Fruit fly (Drosophila melanogaster): ENCODE data around the gene KP78a.

The KP78a gene

DNA sequence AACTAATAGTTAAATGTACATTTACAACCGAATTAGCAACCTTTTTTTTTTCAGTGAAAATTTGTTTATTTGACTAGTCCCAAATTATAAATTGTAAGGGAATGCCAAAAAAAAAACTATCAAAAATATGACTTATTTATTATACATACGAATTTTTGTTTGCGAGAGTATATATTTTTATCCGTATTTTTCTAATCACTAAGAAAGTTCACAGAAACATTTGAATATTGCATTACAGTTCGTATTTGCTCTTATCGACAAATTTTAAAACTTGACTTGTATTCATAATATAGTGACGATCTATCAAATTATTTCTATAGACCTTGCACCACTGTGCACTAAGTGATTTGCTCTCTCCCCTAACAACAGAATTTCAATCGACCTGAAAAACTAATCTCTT lies 1.7 kb downstream of the KP78a start:
- no peak for TF ChIP-seq CG17801 (GFP tag; optimal IDR thresholded peaks at IDR 0.05; ENCODE audit: partially characterized antibody)

DNA sequence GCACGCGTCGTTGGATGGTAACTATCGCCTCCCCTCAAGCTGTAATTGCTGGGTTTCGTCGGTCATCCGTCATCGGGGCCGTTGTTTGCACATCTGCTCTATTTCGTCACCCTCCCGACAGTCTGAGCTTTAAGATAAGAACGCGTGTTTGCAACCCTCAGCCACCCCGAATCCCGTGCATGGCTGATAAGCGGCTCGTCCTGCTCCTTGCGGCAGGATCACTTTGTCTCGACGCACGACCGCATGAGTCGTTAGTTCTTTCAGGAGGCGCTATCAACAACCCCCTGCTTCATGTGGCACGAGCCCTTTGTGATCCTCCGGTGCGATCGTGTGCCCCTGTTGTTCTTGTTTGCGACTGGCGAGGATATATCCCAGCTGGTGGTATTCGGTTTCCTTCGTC lies 2.2 kb downstream of the KP78a start:
- TF ChIP-seq CG17801 (GFP tag; optimal IDR thresholded peaks at IDR 0.05; ENCODE audit: partially characterized antibody), result no peak

DNA sequence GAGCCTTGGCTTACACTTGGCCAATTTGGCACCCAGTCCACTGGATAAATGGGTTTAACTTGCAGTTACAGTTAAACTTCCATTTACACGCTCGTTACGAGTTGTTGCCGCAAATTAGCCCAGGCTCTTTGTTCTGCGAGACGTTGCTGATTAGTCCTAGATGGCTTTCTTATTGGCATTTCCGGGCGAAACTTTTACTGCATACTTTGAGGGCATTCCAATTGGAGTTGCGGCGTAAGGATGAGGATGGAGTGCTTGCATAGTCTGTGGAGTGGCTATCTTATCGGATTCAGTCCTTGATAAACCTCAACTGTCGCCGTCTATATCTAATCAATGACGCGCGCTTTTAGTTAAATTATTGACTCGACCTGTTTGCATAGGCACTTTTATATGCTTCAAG lies 8.0 kb downstream of the KP78a start:
- no peak for TF ChIP-seq CG17801 (GFP tag; optimal IDR thresholded peaks at IDR 0.05; ENCODE audit: partially characterized antibody)

DNA sequence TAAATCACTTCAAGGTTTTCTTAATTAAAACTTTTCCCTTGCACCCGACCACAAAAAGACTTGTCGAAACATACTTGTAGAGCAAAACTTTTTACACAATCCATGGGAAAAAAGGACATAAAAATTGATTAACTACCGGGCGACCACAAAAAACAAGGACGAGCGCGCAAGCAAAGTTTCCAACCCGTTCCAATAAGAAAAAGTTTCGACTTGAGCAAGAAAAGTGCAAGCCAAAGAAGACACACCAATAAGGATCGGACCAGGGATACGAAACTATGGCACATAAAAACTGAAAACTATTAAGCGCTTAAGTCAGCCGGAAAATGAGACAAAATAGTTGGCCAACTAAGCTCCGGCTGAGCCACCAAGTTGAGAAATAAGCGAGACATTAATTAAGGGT lies 9.0 kb downstream of the KP78a start:
- no peak for TF ChIP-seq CG17801 (GFP tag; optimal IDR thresholded peaks at IDR 0.05; ENCODE audit: partially characterized antibody)

DNA sequence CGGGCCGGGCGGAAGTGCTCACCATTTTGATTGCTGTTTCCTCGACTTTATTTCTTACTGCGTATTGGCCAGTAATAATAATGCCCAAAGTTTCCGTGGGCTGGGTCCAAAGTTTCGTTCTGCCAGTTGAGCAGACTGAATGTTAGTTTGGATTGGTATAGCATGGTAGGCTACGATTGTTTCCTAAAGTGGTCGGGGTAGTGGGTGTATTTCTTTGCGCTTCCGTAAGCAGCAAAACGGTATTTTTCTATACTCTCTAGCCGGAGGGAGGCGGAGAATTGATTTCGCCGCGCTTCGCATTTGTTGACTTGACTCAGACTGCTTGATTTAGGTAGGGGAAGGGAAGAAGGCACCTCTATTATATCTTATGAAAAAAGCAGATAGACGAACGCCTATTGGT lies 9.5 kb downstream of the KP78a start:
- TF ChIP-seq CG17801 (GFP tag; optimal IDR thresholded peaks at IDR 0.05; ENCODE audit: partially characterized antibody), result no peak

DNA sequence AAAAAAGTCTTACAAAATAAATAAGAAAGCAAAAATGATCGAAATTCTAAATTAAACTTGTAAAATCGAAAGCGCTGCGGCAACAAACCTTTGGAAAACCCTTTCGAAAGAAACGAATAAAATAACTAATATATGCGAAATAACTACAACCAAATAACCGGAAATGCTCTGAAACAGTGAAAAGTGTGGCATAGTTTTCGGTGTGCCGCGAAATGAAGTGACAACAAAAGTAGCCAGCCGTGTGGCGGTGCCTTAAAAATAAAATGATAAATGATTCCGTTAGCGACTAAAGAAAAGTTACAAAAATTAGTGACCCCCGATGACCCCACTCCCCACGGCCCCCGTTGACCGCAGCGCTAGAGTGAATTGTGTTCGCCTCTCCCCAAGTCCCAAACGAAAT lies 14.6 kb downstream of the KP78a start:
- no peak for TF ChIP-seq CG17801 (GFP tag; optimal IDR thresholded peaks at IDR 0.05; ENCODE audit: partially characterized antibody)

DNA sequence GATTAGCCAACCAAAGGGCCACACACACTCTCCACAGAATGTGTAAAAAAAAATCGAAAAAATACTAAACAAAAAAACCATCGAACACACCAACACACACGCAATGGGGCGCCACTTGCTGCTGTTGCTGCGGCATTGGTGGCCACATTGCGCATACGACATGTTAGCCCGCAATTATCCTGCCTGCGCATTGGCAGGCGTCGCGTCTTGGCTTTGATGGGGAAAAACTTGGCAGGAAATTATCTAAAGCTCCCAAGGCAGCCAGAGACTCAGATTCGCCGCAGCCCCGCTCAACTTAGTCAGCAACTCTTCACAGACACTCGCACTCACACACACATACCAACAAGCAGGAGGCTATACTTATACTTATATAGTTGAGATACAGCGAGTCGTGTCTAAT lies 15.8 kb downstream of the KP78a start:
- no peak for TF ChIP-seq CG17801 (GFP tag; optimal IDR thresholded peaks at IDR 0.05; ENCODE audit: partially characterized antibody)

DNA sequence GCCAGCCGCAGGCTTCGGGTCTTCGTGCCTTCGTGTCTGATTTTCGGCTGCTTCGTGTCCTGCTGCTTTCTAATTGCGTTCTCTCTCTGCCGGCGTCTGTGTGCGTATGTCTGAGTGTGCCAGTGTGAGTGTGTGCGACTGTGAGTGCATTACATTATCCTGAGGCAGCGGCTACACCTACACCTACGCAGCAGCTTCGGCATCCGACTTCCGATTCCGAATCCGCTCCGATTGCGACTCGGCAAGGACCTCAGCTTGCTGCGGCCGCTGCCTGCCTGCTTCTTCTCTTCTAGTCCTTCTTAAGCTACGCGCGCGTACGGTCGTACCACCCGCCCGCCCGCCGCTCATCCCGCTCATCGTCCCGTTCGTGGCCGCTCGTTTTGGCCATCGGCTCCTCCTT lies 17.1 kb downstream of the KP78a start:
- no peak for TF ChIP-seq CG17801 (GFP tag; optimal IDR thresholded peaks at IDR 0.05; ENCODE audit: partially characterized antibody)

DNA sequence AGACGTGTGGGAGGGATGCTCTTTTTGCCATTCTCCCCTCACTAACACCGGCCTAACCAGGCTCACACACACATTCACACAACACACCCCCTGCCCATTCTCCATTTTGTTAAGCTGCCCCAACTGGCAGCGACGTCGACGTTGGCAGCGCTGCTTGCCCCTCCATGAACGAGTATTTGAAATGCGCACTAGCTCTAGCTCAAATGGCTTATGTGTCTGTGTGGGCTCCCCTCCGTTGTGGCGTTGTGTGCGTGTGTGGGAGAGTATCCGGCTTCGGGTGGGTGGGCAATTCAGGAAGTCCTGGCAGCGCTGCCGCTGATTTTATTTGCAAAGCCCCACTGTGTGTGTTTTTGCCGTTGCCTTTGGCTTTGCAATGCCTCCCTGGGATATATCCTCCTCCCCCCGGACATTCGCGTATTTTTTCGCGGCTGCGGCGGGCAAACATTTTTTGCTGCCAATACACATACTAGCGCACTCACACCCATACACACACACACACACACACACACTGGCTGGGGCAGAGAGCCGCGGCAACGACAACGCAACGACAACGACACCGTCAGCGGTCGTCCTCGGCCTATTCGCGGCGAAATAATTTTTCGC lies 18.6 kb downstream of the KP78a start:
- TF ChIP-seq CG17801 (GFP tag; optimal IDR thresholded peaks at IDR 0.05; ENCODE audit: partially characterized antibody), result no peak

DNA sequence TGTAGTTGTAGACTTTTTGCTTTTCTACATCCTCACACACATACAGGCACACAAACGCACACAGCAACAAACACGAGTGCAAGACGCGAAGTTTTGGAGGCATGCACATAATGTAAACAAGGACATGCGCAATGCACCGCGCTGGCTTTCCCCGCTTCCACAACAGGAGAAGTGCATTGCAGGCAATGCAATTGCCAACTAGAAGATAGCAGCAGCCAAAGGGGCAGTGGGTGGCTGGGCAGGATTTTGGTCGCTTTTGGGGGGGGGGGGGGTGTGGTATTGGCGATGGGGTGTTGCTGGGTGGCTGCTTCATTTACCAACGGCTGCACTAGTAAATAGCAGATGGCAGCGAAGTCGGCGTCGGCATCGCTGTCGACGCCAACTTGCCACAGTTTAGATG lies 22.2 kb downstream of the KP78a start:
- TF ChIP-seq CG17801 (GFP tag; optimal IDR thresholded peaks at IDR 0.05; ENCODE audit: partially characterized antibody), result no peak

DNA sequence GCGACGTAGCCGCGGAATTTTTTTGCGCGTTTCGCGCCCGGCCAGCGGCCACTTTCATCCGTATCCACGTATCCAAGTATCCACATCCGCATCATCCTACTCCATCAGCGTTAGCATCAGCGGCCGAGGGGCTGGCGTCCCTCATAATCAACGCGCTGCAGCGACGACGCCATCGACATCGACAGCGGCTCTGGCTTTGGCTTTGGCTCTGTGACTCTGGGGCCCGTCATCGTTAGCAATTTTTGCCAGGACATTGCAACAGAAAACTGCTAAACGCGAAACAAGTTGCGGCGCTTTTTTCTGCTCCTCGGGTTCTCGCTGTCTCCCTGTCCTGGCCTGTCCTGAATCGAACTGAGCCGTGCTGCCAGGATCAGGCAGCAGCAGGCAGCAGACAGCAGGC lies 24.8 kb downstream of the KP78a start, which contains the start of gene pros:
pros (plus strand) TSS at position 301 of the 400 bp plus-strand sequence.
- no peak for TF ChIP-seq CG17801 (GFP tag; optimal IDR thresholded peaks at IDR 0.05; ENCODE audit: partially characterized antibody)

DNA sequence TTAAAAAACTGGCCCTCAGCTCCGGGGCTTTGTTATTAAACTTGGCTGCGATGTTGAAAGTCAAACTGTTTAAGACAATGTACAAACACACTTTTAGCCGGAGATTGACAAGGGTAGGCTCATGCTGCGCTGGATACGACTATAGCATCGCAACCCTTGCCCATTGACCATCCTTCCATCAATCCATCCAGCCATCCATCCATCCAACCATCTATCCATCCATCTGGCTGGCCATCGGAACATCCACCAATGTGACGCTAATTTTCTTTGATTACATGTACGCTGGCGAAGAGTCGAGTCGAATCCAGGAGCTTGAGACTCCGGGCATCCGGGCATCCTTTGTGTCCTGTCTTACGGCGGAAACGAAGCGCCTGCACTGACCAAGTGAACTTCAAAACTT lies 36.3 kb downstream of the KP78a start:
- no peak for TF ChIP-seq CG17801 (GFP tag; optimal IDR thresholded peaks at IDR 0.05; ENCODE audit: partially characterized antibody)

DNA sequence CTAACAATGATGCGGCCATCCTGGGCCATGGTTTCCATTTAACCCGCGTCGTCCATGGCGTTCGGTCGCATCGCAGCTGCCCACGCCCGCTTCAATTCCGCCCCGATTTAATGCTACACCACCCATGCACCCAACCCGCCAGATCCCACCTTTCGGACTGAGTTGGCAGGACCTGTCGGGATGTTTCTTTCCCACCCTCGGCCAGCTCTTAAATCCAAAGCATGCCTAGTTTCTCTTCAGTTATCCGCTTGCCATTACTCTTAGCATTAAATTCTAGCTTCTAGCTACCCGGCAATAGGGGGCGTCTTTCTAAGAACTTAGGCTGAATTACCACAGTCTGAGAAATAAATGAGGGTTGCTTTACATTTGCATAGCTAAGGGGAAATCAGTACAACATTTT lies 40.6 kb downstream of the KP78a start:
- no peak for TF ChIP-seq CG17801 (GFP tag; optimal IDR thresholded peaks at IDR 0.05; ENCODE audit: partially characterized antibody)

DNA sequence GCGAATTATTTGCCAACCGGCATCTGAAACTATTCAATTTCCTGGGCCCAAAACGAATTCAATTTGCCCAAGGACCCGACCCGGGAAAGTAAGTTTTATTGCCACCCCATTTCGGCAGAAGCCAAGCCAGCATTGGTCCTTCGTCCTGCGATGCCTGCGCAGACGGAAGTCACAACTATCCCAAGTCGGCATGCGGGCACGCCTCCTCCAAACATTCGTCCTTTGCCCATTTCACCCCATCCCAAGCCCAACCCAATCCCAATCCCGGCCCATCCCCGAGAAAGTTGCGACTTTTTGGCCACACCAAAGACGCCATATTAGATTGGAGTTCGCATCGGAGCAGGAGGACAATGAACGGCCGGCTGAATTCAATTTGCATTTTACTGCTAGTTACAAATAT lies 42.3 kb downstream of the KP78a start:
- no peak for TF ChIP-seq CG17801 (GFP tag; optimal IDR thresholded peaks at IDR 0.05; ENCODE audit: partially characterized antibody)

DNA sequence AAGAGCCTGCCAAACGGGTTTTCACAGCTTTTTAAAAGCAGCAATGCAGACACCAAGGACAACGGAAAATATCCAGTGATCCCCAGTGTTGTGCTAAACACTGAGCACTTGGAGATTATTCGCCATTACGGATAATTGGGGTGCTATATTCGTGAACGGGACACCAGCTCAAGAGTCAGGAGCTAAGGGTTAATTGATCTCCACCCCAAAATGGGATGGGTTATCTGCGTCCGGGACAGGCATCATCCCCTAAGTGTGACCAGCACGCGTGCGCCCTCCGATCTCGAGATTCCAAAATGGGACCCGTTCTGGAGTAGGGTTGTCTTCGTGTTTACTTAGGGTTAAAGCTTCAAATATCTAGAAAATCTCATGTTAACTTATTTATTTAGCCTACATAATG lies 47.0 kb downstream of the KP78a start:
- TF ChIP-seq CG17801 (GFP tag; optimal IDR thresholded peaks at IDR 0.05; ENCODE audit: partially characterized antibody), result no peak

DNA sequence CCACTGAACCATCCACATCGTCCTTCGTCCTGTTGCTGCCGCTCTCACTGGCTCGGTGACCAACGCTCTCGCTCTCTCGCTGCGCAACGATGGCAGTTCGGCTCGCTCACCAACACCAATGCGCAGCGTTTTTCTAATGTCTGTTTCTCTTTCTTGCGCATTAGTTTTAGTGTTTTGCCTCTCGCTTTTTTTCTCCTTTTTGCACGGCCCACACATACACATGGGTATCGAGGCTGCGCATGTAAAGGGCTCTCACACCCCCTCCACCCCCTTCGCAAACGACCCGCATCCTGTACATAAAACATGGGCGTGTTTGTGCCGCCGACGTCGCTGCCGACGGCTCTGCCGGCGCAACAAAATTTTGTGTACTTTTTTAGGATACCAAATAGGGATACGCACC lies 50.0 kb downstream of the KP78a start:
- no peak for TF ChIP-seq CG17801 (GFP tag; optimal IDR thresholded peaks at IDR 0.05; ENCODE audit: partially characterized antibody)

Measured in ovary, adult (tissue).